Worm (Caenorhabditis elegans) whole organism, mixed stage, embryonic: Measurements from ENCODE around the gene F57G4.10.
"Not testable (repeated sequence)": the region's sequence is repeated elsewhere in the genome, so short reads cannot be mapped to it uniquely, and the experiment has no call there.

ENCODE experiments used
- M03D4.4 ChIP-seq: sonication (generic microtip); optimal IDR thresholded peaks from 2 replicates; lab custom pipeline; 2017; ENCODE audit warnings: mild to moderate bottlenecking, missing genetic modification characterization, missing compliant biosample characterization
- bed-3 ChIP-seq: fragments of 200-800 bp; sonication (Bioruptor generic); optimal IDR thresholded peaks from 3 replicates; lab custom pipeline; 2018; ENCODE audit warnings: mild to moderate bottlenecking, missing genetic modification characterization, moderate library complexity, missing compliant biosample characterization
- blmp-1 ChIP-seq: fragments of 150-350 bp; optimal IDR thresholded peaks from 2 replicates; lab custom pipeline; 2014; ENCODE audit warnings: missing biosample characterization, missing genetic modification characterization
- ceh-39 ChIP-seq: fragments of 150-350 bp; optimal IDR thresholded peaks from 2 replicates; lab custom pipeline; 2014; ENCODE audit warnings: missing biosample characterization, missing genetic modification characterization
- ceh-43 ChIP-seq: fragments of 200-800 bp; sonication (Bioruptor generic); optimal IDR thresholded peaks from 2 replicates; lab custom pipeline; 2018; ENCODE audit warnings: mild to moderate bottlenecking, missing genetic modification characterization, moderate library complexity, missing compliant biosample characterization
- ceh-83 ChIP-seq: fragments of 200-800 bp; sonication (Bioruptor generic); optimal IDR thresholded peaks from 2 replicates; lab custom pipeline; 2018; ENCODE audit warnings: mild to moderate bottlenecking, missing genetic modification characterization, missing compliant biosample characterization
- ces-1 ChIP-seq: fragments of 150-350 bp; optimal IDR thresholded peaks from 2 replicates; lab custom pipeline; 2014; ENCODE audit warnings: missing biosample characterization, missing genetic modification reagents, missing genetic modification characterization
- drap-1 ChIP-seq: fragments of 200-800 bp; sonication (Bioruptor generic); optimal IDR thresholded peaks from 3 replicates; lab custom pipeline; 2018; ENCODE audit warnings: mild to moderate bottlenecking, missing genetic modification characterization, missing compliant biosample characterization
- elt-1 ChIP-seq: sonication (generic microtip); optimal IDR thresholded peaks from 2 replicates; lab custom pipeline; 2017; ENCODE audit warnings: missing genetic modification characterization, mild to moderate bottlenecking, missing compliant biosample characterization, antibody characterized with exemption, moderate library complexity, borderline replicate concordance; ENCODE audit not compliant: insufficient read depth
- elt-3 ChIP-seq: fragments of 150-350 bp; optimal IDR thresholded peaks from 2 replicates; lab custom pipeline; 2014; ENCODE audit warnings: missing biosample characterization, missing genetic modification characterization
- flh-1 ChIP-seq: fragments of 200-800 bp; sonication (Bioruptor generic); optimal IDR thresholded peaks from 2 replicates; lab custom pipeline; 2018; ENCODE audit warnings: mild to moderate bottlenecking, missing genetic modification characterization, moderate library complexity, missing compliant biosample characterization
- ham-2 ChIP-seq: fragments of 200-800 bp; sonication (Bioruptor generic); optimal IDR thresholded peaks from 2 replicates; lab custom pipeline; 2018; ENCODE audit warnings: mild to moderate bottlenecking, missing genetic modification characterization, missing compliant biosample characterization
- hlh-1 ChIP-seq: fragments of 150-350 bp; optimal IDR thresholded peaks from 2 replicates; lab custom pipeline; 2014; ENCODE audit warnings: missing biosample characterization, missing genetic modification reagents, missing genetic modification characterization
- lsy-2 ChIP-seq: fragments of 150-350 bp; optimal IDR thresholded peaks from 2 replicates; lab custom pipeline; 2014; ENCODE audit warnings: missing biosample characterization, missing genetic modification characterization
- mab-5 ChIP-seq: fragments of 150-350 bp; optimal IDR thresholded peaks from 2 replicates; lab custom pipeline; 2014; ENCODE audit warnings: missing biosample characterization, missing genetic modification characterization
- mls-2 ChIP-seq: sonication (generic microtip); optimal IDR thresholded peaks from 2 replicates; lab custom pipeline; 2016; ENCODE audit warnings: mild to moderate bottlenecking, missing genetic modification characterization, moderate library complexity, missing compliant biosample characterization
- nhr-12 ChIP-seq: fragments of 150-350 bp; optimal IDR thresholded peaks from 2 replicates; lab custom pipeline; 2014; ENCODE audit warnings: missing biosample characterization, missing genetic modification characterization
- nhr-2 ChIP-seq: fragments of 150-350 bp; optimal IDR thresholded peaks from 2 replicates; lab custom pipeline; 2014; ENCODE audit warnings: missing biosample characterization, missing genetic modification characterization
- nhr-237 ChIP-seq: fragments of 150-350 bp; optimal IDR thresholded peaks from 2 replicates; lab custom pipeline; 2014; ENCODE audit warnings: missing biosample characterization, missing genetic modification characterization
- nhr-28 ChIP-seq: fragments of 150-350 bp; optimal IDR thresholded peaks from 2 replicates; lab custom pipeline; 2014; ENCODE audit warnings: missing biosample characterization, missing genetic modification characterization
- nhr-76 ChIP-seq: sonication (generic microtip); optimal IDR thresholded peaks from 2 replicates; lab custom pipeline; 2017; ENCODE audit warnings: missing biosample characterization, missing genetic modification characterization
- pha-4 ChIP-seq: fragments of 150-350 bp; optimal IDR thresholded peaks from 2 replicates; lab custom pipeline; 2018; ENCODE audit warnings: missing biosample characterization, missing genetic modification reagents, missing genetic modification characterization
- sem-2 ChIP-seq: fragments of 200-800 bp; sonication (Bioruptor generic); optimal IDR thresholded peaks from 2 replicates; lab custom pipeline; 2018; ENCODE audit warnings: mild to moderate bottlenecking, missing genetic modification characterization, missing compliant biosample characterization
- snpc-4 ChIP-seq: fragments of 150-350 bp; optimal IDR thresholded peaks from 2 replicates; lab custom pipeline; 2014; ENCODE audit warnings: missing biosample characterization, missing genetic modification characterization
- sptf-1 ChIP-seq: sonication (generic microtip); optimal IDR thresholded peaks from 2 replicates; lab custom pipeline; 2017; ENCODE audit warnings: mild to moderate bottlenecking, missing genetic modification characterization, moderate library complexity, missing compliant biosample characterization
- tbx-8 ChIP-seq: fragments of 200-800 bp; sonication (Bioruptor generic); optimal IDR thresholded peaks from 2 replicates; lab custom pipeline; 2018; ENCODE audit warnings: mild to moderate bottlenecking, missing genetic modification characterization, moderate library complexity, missing compliant biosample characterization
- unc-120 ChIP-seq: sonication (generic microtip); optimal IDR thresholded peaks from 2 replicates; lab custom pipeline; 2017; ENCODE audit warnings: missing genetic modification characterization, missing compliant biosample characterization; ENCODE audit not compliant: poor library complexity, severe bottlenecking
- unc-39 ChIP-seq: fragments of 150-350 bp; optimal IDR thresholded peaks from 2 replicates; lab custom pipeline; 2014; ENCODE audit warnings: missing biosample characterization, missing genetic modification characterization
- unc-62 ChIP-seq: fragments of 150-350 bp; optimal IDR thresholded peaks from 2 replicates; lab custom pipeline; 2014; ENCODE audit warnings: missing biosample characterization, missing genetic modification reagents, missing genetic modification characterization
- zip-8 ChIP-seq: fragments of 150-350 bp; optimal IDR thresholded peaks from 2 replicates; lab custom pipeline; 2014; ENCODE audit warnings: missing biosample characterization, missing genetic modification characterization

Gene F57G4.10

DNA sequence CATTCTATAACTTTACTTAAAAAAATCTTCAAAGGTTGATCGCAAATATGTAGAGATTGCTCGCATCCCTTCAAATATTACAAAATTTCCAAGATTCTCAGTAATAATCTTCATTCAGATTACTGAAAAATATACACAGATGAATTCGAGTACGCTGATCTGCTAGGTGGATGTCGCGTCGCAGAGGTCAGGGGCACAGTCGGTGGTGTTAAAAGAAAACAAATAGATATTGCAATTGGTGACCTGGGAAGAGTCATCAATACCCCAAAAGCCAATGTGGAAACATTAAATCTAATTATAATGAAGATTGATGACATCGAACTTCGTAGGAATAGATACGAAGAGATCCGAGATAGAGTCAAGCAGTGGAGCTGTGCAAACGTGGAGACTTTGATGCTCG is at the start of gene F57G4.10:
TSS of gene F57G4.10 (plus strand) at position 301 of the 400 bp plus-strand sequence.
- no peak for TF ChIP-seq pha-4
- no peak for TF ChIP-seq nhr-76 (tag; lab: Kevin White, UChicago)
- no peak for TF ChIP-seq flh-1 (GFP tag; lab: Kevin White, UChicago)

- TF ChIP-seq tbx-8 (GFP tag; lab: Kevin White, UChicago) = no peak
- no peak for TF ChIP-seq unc-39 (tag; lab: Kevin White, UChicago)
- no peak for TF ChIP-seq zip-8 (tag; lab: Kevin White, UChicago)
- no peak for TF ChIP-seq flh-1 (GFP tag; lab: Kevin White, UChicago)
- TF ChIP-seq nhr-2 (tag; lab: Kevin White, UChicago) = no peak
- TF ChIP-seq ces-1 (GFP tag; lab: Kevin White, UChicago) = no peak
- TF ChIP-seq mab-5 = no peak
- no peak for TF ChIP-seq mls-2 (tag; lab: Kevin White, UChicago)
- no peak for TF ChIP-seq pha-4
- no peak for TF ChIP-seq ceh-39 (tag; lab: Kevin White, UChicago)
- no peak for TF ChIP-seq unc-62 (GFP tag; lab: Kevin White, UChicago)
- TF ChIP-seq blmp-1 (tag; lab: Kevin White, UChicago) = no peak
- TF ChIP-seq drap-1 (GFP tag; lab: Kevin White, UChicago) = no peak
- no peak for TF ChIP-seq lsy-2
- no peak for TF ChIP-seq elt-1 (tag; lab: Kevin White, UChicago)
- TF ChIP-seq sptf-1 (tag; lab: Kevin White, UChicago) = no peak
- TF ChIP-seq snpc-4 = no peak
- no peak for TF ChIP-seq M03D4.4
- no peak for TF ChIP-seq nhr-237 (tag; lab: Kevin White, UChicago)
Observed at ce11 chrV:17580017-17580416, 48.6 kb upstream of the F57G4.10 start.

DNA sequence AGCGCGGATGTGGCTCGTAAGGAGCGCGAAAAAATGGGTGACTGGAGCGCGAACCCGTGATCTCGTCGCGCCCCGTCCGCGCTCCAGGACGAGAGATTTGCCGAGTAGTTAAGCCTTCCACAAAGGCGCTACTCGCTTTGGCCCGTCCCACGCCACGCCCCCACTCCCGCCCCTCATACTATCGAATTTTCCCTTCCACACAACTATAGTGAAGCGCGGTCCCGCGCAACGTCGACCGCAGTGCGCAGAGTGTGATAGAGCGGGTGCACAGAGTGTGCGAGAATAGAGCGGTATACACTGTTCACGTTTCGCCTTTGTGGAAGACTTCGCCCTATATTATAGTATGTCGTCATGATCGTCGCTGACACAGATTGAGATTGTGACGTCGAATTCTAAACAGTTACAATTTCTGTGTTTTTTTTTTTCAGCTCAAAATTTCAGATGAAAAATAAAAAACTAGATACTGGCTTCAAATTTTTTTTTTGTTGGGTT is 44.3 kb upstream of the F57G4.10 start, which contains the start of gene fbxa-133:
TSS of gene fbxa-133 (plus strand) at position 442 of the 492 bp plus-strand sequence.
- not testable (repeated sequence) for TF ChIP-seq flh-1 (GFP tag; lab: Kevin White, UChicago); ceh-83; drap-1 (GFP tag; lab: Kevin White, UChicago)

- TF ChIP-seq hlh-1 (tag; lab: Kevin White, UChicago) (no peak), nhr-12 (tag; lab: Kevin White, UChicago) (no peak), unc-39 (tag; lab: Kevin White, UChicago) (no peak), flh-1 (GFP tag; lab: Kevin White, UChicago) (no peak), pha-4 (no peak), unc-62 (GFP tag; lab: Kevin White, UChicago) (no peak)
Observed at ce11 chrV:17595691-17596090, 33.0 kb upstream of the F57G4.10 start.

DNA sequence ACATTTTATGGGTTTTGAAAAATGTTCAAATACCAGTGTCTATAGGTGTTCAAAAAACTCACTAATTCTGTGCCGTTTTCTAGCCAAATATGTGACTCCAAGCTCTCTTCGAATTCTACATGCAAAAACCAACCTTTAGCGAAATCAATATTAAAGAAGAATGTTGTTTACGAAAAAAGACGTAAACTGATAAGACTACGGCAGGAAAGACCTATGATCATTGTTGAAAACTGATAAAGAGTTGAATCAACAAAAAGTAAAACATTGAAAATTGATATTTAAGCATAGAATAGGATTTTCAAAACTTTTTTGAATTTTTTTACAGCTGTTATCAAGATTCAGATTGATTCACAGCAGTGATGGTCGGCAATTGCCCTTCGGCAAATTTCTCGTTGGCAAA is 29.9 kb upstream of the F57G4.10 start, which contains the start of gene Y6G8.2:
TSS of gene Y6G8.2 (minus strand) at position 147 of the 400 bp plus-strand sequence.
- TF ChIP-seq pha-4 (no peak), bed-3 (GFP tag; lab: Kevin White, UChicago) (no peak), M03D4.4 (no peak), drap-1 (GFP tag; lab: Kevin White, UChicago) (no peak), ceh-43 (GFP tag; lab: Kevin White, UChicago) (no peak), unc-120 (tag; lab: Kevin White, UChicago) (no peak), nhr-237 (tag; lab: Kevin White, UChicago) (no peak), flh-1 (GFP tag; lab: Kevin White, UChicago) (no peak), elt-3 (tag; lab: Kevin White, UChicago) (no peak), unc-62 (GFP tag; lab: Kevin White, UChicago) (no peak), nhr-2 (tag; lab: Kevin White, UChicago) (no peak), nhr-76 (tag; lab: Kevin White, UChicago) (no peak), sptf-1 (tag; lab: Kevin White, UChicago) (no peak), sem-2 (GFP tag; lab: Kevin White, UChicago) (no peak), unc-39 (tag; lab: Kevin White, UChicago) (no peak), nhr-28 (no peak), mls-2 (tag; lab: Kevin White, UChicago) (no peak), tbx-8 (GFP tag; lab: Kevin White, UChicago) (no peak), ham-2 (GFP tag; lab: Kevin White, UChicago) (no peak)
